Fruit fly (Drosophila melanogaster) whole organism, embryonic: Measurements from ENCODE around the gene CG13724.

Experiments used
- Ada2b ChIP-seq: fragments of 200-800 bp; sonication (Bioruptor generic); IDR thresholded peaks from 2 replicates; pipeline ENCODE4 v1.3.6; 2022; ENCODE audit warnings: missing biosample characterization, missing genetic modification characterization
- CG10267 ChIP-seq: fragments of 200-800 bp; sonication (Bioruptor generic); optimal IDR thresholded peaks from 2 replicates; lab custom pipeline; 2018; ENCODE audit warnings: missing biosample characterization, mild to moderate bottlenecking, missing genetic modification characterization, moderate library complexity
- CG14710 ChIP-seq: fragments of 200-800 bp; sonication (Bioruptor generic); optimal IDR thresholded peaks from 3 replicates; lab custom pipeline; 2019; ENCODE audit warnings: missing biosample characterization, mild to moderate bottlenecking, missing genetic modification characterization, moderate library complexity
- CG15601 ChIP-seq: fragments of 200-800 bp; sonication (Bioruptor generic); optimal IDR thresholded peaks from 3 replicates; lab custom pipeline; 2019; ENCODE audit warnings: missing biosample characterization, mild to moderate bottlenecking, missing genetic modification characterization, moderate library complexity
- CG1603 ChIP-seq: fragments of 200-800 bp; sonication (Bioruptor generic); optimal IDR thresholded peaks from 2 replicates; lab custom pipeline; 2019; ENCODE audit warnings: missing biosample characterization, mild to moderate bottlenecking, missing genetic modification characterization, moderate library complexity
- CG17829 ChIP-seq: fragments of 200-800 bp; optimal IDR thresholded peaks from 2 replicates; lab custom pipeline; 2019; ENCODE audit warnings: missing biosample characterization, mild to moderate bottlenecking, missing genetic modification characterization, moderate library complexity
- CG2120 ChIP-seq: fragments of 200-800 bp; sonication (Bioruptor generic); optimal IDR thresholded peaks from 3 replicates; lab custom pipeline; 2016; ENCODE audit warnings: missing biosample characterization, missing genetic modification characterization
- CG2712 ChIP-seq: fragments of 200-800 bp; optimal IDR thresholded peaks from 3 replicates; lab custom pipeline; 2019; ENCODE audit warnings: missing biosample characterization, mild to moderate bottlenecking, missing genetic modification characterization, moderate library complexity
- CG33213 ChIP-seq: fragments of 200-800 bp; sonication (Bioruptor generic); optimal IDR thresholded peaks from 3 replicates; lab custom pipeline; 2016; ENCODE audit warnings: missing biosample characterization, missing genetic modification characterization
- CG34422 ChIP-seq: fragments of 200-800 bp; sonication (Bioruptor generic); IDR thresholded peaks from 3 replicates; pipeline ENCODE4 v1.3.6; 2022; ENCODE audit warnings: missing biosample characterization, missing genetic modification characterization
- CG3847 ChIP-seq: fragments of 200-800 bp; sonication (Bioruptor generic); IDR thresholded peaks from 2 replicates; pipeline ENCODE4 v1.3.6; 2022; ENCODE audit warnings: missing biosample characterization, missing genetic modification characterization
- CG6254 ChIP-seq: fragments of 200-800 bp; sonication (Bioruptor generic); optimal IDR thresholded peaks from 3 replicates; lab custom pipeline; 2017; ENCODE audit warnings: mild to moderate bottlenecking, missing biosample characterization, missing genetic modification reagents, missing genetic modification characterization
- CG6272 ChIP-seq: fragments of 200-800 bp; sonication (Bioruptor generic); IDR thresholded peaks from 2 replicates; pipeline ENCODE4 v1.3.6; 2022; ENCODE audit warnings: missing biosample characterization, missing genetic modification characterization
- CG6813 ChIP-seq: fragments of 200-800 bp; sonication (Bioruptor generic); optimal IDR thresholded peaks from 2 replicates; lab custom pipeline; 2017; ENCODE audit warnings: missing biosample characterization, missing genetic modification characterization, mild to moderate bottlenecking, moderate library complexity, missing genetic modification reagents
- CG7987 ChIP-seq: fragments of 200-800 bp; sonication (Bioruptor generic); optimal IDR thresholded peaks from 2 replicates; lab custom pipeline; 2018; ENCODE audit warnings: missing biosample characterization, mild to moderate bottlenecking, missing genetic modification characterization, moderate library complexity
- CG8290 ChIP-seq, 3 experiments: fragments of 200-800 bp; sonication (Bioruptor generic); optimal IDR thresholded peaks; 2 replicates each; lab custom pipeline; 2016 to 2019; ENCODE audit warnings: missing biosample characterization in 3 of 3, missing genetic modification characterization in 3 of 3, mild to moderate bottlenecking in 2 of 3, moderate library complexity in 1 of 3
- CTCF ChIP-seq: fragments of 200-800 bp; sonication (Bioruptor generic); optimal IDR thresholded peaks from 2 replicates; lab custom pipeline; 2017; ENCODE audit warnings: missing biosample characterization, mild to moderate bottlenecking, missing genetic modification characterization, moderate library complexity
- CoRest ChIP-seq: fragments of 200-800 bp; sonication (Bioruptor generic); optimal IDR thresholded peaks from 3 replicates; lab custom pipeline; 2018; ENCODE audit warnings: missing biosample characterization, mild to moderate bottlenecking, missing genetic modification characterization, moderate library complexity
- D19A ChIP-seq: fragments of 200-800 bp; optimal IDR thresholded peaks from 3 replicates; lab custom pipeline; 2019; ENCODE audit warnings: missing biosample characterization, mild to moderate bottlenecking, missing genetic modification characterization, moderate library complexity
- Dp ChIP-seq: fragments of 200-800 bp; sonication (Bioruptor generic); optimal IDR thresholded peaks from 2 replicates; lab custom pipeline; 2018; ENCODE audit warnings: missing biosample characterization, mild to moderate bottlenecking, missing genetic modification characterization, moderate library complexity
- E2f2 ChIP-seq: fragments of 200-800 bp; sonication (Bioruptor generic); IDR thresholded peaks from 2 replicates; pipeline ENCODE4 v1.3.6; 2022; ENCODE audit warnings: missing biosample characterization, missing genetic modification characterization
- ERR ChIP-seq: fragments of 200-800 bp; sonication (Bioruptor generic); optimal IDR thresholded peaks from 2 replicates; lab custom pipeline; 2016; ENCODE audit warnings: missing biosample characterization, missing genetic modification characterization
- Elba2 ChIP-seq: fragments of 200-800 bp; sonication (Bioruptor generic); optimal IDR thresholded peaks from 3 replicates; lab custom pipeline; 2016; ENCODE audit warnings: missing biosample characterization, missing genetic modification characterization
- HmgD ChIP-seq: fragments of 200-800 bp; sonication (Bioruptor generic); optimal IDR thresholded peaks from 3 replicates; lab custom pipeline; 2016; ENCODE audit warnings: missing biosample characterization, missing genetic modification characterization
- HmgZ ChIP-seq: fragments of 200-800 bp; sonication (Bioruptor generic); optimal IDR thresholded peaks from 2 replicates; lab custom pipeline; 2018; ENCODE audit warnings: missing biosample characterization, mild to moderate bottlenecking, missing genetic modification characterization
- Hmr ChIP-seq: fragments of 200-800 bp; sonication (Bioruptor generic); optimal IDR thresholded peaks from 3 replicates; lab custom pipeline; 2017; ENCODE audit warnings: mild to moderate bottlenecking, missing biosample characterization, missing genetic modification reagents, missing genetic modification characterization
- Hr39 ChIP-seq: fragments of >200 bp; optimal IDR thresholded peaks from 2 replicates; lab custom pipeline; 2017
- Lhr ChIP-seq: fragments of 200-800 bp; sonication (Bioruptor generic); optimal IDR thresholded peaks from 3 replicates; lab custom pipeline; 2017; ENCODE audit warnings: mild to moderate bottlenecking, missing biosample characterization, missing genetic modification reagents, missing genetic modification characterization
- MESR4 ChIP-seq: fragments of 200-800 bp; sonication (Bioruptor generic); optimal IDR thresholded peaks from 2 replicates; lab custom pipeline; 2018; ENCODE audit warnings: missing biosample characterization, mild to moderate bottlenecking, missing genetic modification characterization, moderate library complexity
- Ravus ChIP-seq: fragments of 200-800 bp; sonication (Bioruptor generic); IDR thresholded peaks from 2 replicates; pipeline ENCODE4 v1.3.6; 2022; ENCODE audit warnings: missing biosample characterization, missing genetic modification characterization
- Scr ChIP-seq: fragments of 200-800 bp; sonication (Bioruptor generic); IDR thresholded peaks from 2 replicates; pipeline ENCODE4 v1.3.6; 2022; ENCODE audit warnings: missing biosample characterization, missing genetic modification characterization; ENCODE audit not compliant: partially characterized antibody
- Sin3A ChIP-seq: fragments of >200 bp; optimal IDR thresholded peaks from 2 replicates; lab custom pipeline; 2018
- Sry-δ ChIP-seq: fragments of 200-800 bp; sonication (Bioruptor generic); optimal IDR thresholded peaks from 2 replicates; lab custom pipeline; 2016; ENCODE audit warnings: missing biosample characterization, missing genetic modification characterization
- Ssrp ChIP-seq: fragments of 200-800 bp; sonication (Bioruptor generic); optimal IDR thresholded peaks from 2 replicates; lab custom pipeline; 2018; ENCODE audit warnings: missing biosample characterization, mild to moderate bottlenecking, missing genetic modification characterization, moderate library complexity
- Trl ChIP-seq, 3 experiments: fragments of >200 bp in 2 of 3; fragments of 200-800 bp in 1 of 3; sonication (Bioruptor generic) in 1 of 3; optimal IDR thresholded peaks; 2 replicates in 1 of 3; 3 replicates in 2 of 3; lab custom pipeline; 2016 to 2017; ENCODE audit warnings: missing biosample characterization in 1 of 3, missing genetic modification characterization in 1 of 3
- amos ChIP-seq: fragments of 200-800 bp; sonication (Bioruptor generic); IDR thresholded peaks from 2 replicates; pipeline ENCODE4 v1.3.6; 2022; ENCODE audit warnings: missing biosample characterization, missing genetic modification characterization; ENCODE audit not compliant: partially characterized antibody
- ap ChIP-seq: fragments of 200-800 bp; sonication (Bioruptor generic); IDR thresholded peaks from 2 replicates; pipeline ENCODE4 v1.3.6; 2022; ENCODE audit warnings: missing biosample characterization, missing genetic modification characterization
- bab2 ChIP-seq: fragments of 200-800 bp; sonication (Bioruptor generic); optimal IDR thresholded peaks from 2 replicates; lab custom pipeline; 2016; ENCODE audit warnings: missing biosample characterization, missing genetic modification characterization
- crp ChIP-seq, 2 experiments: fragments of 200-800 bp; sonication (Bioruptor generic); optimal IDR thresholded peaks; 2 replicates in 1 of 2; 3 replicates in 1 of 2; lab custom pipeline; 2017; ENCODE audit warnings: missing biosample characterization in 2 of 2, missing genetic modification characterization in 2 of 2, mild to moderate bottlenecking in 1 of 2, moderate library complexity in 1 of 2
- fd102C ChIP-seq: fragments of 200-800 bp; sonication (Bioruptor generic); optimal IDR thresholded peaks from 2 replicates; lab custom pipeline; 2018; ENCODE audit warnings: missing biosample characterization, mild to moderate bottlenecking, missing genetic modification characterization, moderate library complexity
- insv ChIP-seq, 2 experiments: fragments of 200-800 bp; sonication (Bioruptor generic); optimal IDR thresholded peaks; 3 replicates each; lab custom pipeline; 2016 to 2018; ENCODE audit warnings: missing biosample characterization in 2 of 2, missing genetic modification characterization in 2 of 2
- mam ChIP-seq: fragments of 200-800 bp; sonication (Bioruptor generic); optimal IDR thresholded peaks from 3 replicates; lab custom pipeline; 2016; ENCODE audit warnings: missing biosample characterization, missing genetic modification characterization
- nau ChIP-seq: fragments of 200-800 bp; sonication (Bioruptor generic); optimal IDR thresholded peaks from 3 replicates; lab custom pipeline; 2017; ENCODE audit warnings: missing biosample characterization, mild to moderate bottlenecking, missing genetic modification characterization, missing genetic modification reagents
- nerfin-1 ChIP-seq: fragments of 200-800 bp; sonication (Bioruptor generic); optimal IDR thresholded peaks from 3 replicates; lab custom pipeline; 2019; ENCODE audit warnings: missing biosample characterization, mild to moderate bottlenecking, missing genetic modification characterization, moderate library complexity
- nmo ChIP-seq: fragments of 200-800 bp; sonication (Bioruptor generic); optimal IDR thresholded peaks from 2 replicates; lab custom pipeline; 2018; ENCODE audit warnings: missing biosample characterization, mild to moderate bottlenecking, missing genetic modification characterization, moderate library complexity
- rib ChIP-seq: fragments of 200-800 bp; sonication (Bioruptor generic); IDR thresholded peaks from 2 replicates; pipeline ENCODE4 v1.3.6; 2022; ENCODE audit warnings: missing biosample characterization, missing genetic modification characterization
- row ChIP-seq: fragments of 200-800 bp; sonication (Bioruptor generic); IDR thresholded peaks from 3 replicates; pipeline ENCODE4 v1.3.6; 2022; ENCODE audit warnings: missing biosample characterization, missing genetic modification characterization
- sob ChIP-seq: fragments of 200-800 bp; sonication (Bioruptor generic); IDR thresholded peaks from 2 replicates; pipeline ENCODE4 v1.3.6; 2022; ENCODE audit warnings: missing biosample characterization, missing genetic modification characterization
- stwl ChIP-seq: fragments of 200-800 bp; sonication (Bioruptor generic); optimal IDR thresholded peaks from 3 replicates; lab custom pipeline; 2018; ENCODE audit warnings: missing biosample characterization, mild to moderate bottlenecking, missing genetic modification characterization, moderate library complexity
- vvl ChIP-seq: fragments of 200-800 bp; sonication (Bioruptor generic); IDR thresholded peaks from 2 replicates; pipeline ENCODE4 v1.3.6; 2022; ENCODE audit warnings: missing biosample characterization, missing genetic modification characterization

CG13724 gene

DNA sequence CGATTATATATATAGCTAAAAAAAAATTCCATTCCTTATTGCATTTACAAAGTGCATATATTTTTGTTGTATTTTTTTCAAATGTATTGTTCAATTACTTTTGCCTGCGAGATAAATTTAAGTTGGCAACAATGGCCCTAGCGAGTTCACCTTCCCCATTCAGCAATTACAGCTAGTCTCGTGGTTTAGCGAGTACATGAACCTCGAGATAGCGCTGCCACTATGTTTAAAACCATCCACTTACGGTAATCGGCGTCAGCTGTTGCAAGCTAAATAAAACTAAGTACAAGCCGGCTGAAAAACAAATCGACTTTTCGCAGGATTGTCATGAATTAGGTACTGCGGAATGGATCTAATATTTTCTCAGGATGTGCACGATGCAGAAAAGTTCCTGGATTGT lies 30.2 kb downstream of the CG13724 start (continued):
- TF ChIP-seq Dp (GFP tag; lab: Kevin White, UChicago) (peak; percentile 56), CG15601 (tag; lab: Kevin White, UChicago) (peak; percentile 52), mam (GFP tag; lab: Kevin White, UChicago) (peak; percentile 11), HmgD (GFP tag; lab: Kevin White, UChicago) (peak; percentile 63), CG2120 (GFP tag; lab: Kevin White, UChicago) (no peak), amos (GFP tag; lab: Robert Waterston, UW) (peak; percentile 47), CG17829 (tag; lab: Kevin White, UChicago) (peak; percentile 46), HmgZ (tag; lab: Kevin White, UChicago) (peak; percentile 76), CG6813 (no peak), CG3847 (peak; percentile 58), nmo (peak; percentile 48), D19A (tag; lab: Kevin White, UChicago) (peak; percentile 5), CG6254 (GFP tag; lab: Kevin White, UChicago) (no peak), CoRest (tag; lab: Kevin White, UChicago) (peak; percentile 37), CG34422 (GFP tag; lab: Robert Waterston, UW) (no peak; the same call in 2 of the 3 replicates), nau (GFP tag; lab: Kevin White, UChicago) (no peak), CG7987 (peak; percentile 5), sob (GFP tag; lab: Robert Waterston, UW) (0 out of 2 replicates have a peak, but pooled peaks have one; percentile 15), Hmr (peak; percentile 33), Hr39 (lab: Kevin White, UChicago) (no peak), fd102C (GFP tag; lab: Kevin White, UChicago) (no peak), Ada2b (GFP tag; lab: Robert Waterston, UW) (no peak), CG14710 (peak; percentile 55), vvl (GFP tag; lab: Robert Waterston, UW) (peak; percentile 60), CG6272 (no peak), rib (no peak), bab2 (GFP tag; lab: Kevin White, UChicago) (no peak), Scr (GFP tag; lab: Robert Waterston, UW) (peak; percentile 45), ap (GFP tag; lab: Robert Waterston, UW) (no peak), Ssrp (no peak), stwl (peak; percentile 95), E2f2 (GFP tag; lab: Robert Waterston, UW) (peak; percentile 59), Trl (optimal IDR thresholded peaks at IDR 0.05; lab: Kevin White, UChicago) (no peak), Trl (GFP tag; optimal IDR thresholded peaks at IDR 0.05; lab: Kevin White, UChicago) (no peak), CG10267 (tag; lab: Kevin White, UChicago) (peak; percentile 36), Lhr (GFP tag; lab: Kevin White, UChicago) (peak; percentile 76), CG2712 (tag; lab: Kevin White, UChicago) (peak; percentile 38), Ravus (GFP tag; lab: Robert Waterston, UW) (no peak), CG33213 (GFP tag; lab: Kevin White, UChicago) (peak; percentile 41), nerfin-1 (no peak), row (GFP tag; lab: Robert Waterston, UW) (peak; percentile 41; the same call in 1 of the 3 replicates), Sin3A (lab: Kevin White, UChicago) (peak; percentile 49), ERR (GFP tag; lab: Kevin White, UChicago) (no peak), MESR4 (GFP tag; lab: Kevin White, UChicago) (peak; percentile 43), CG8290 (GFP tag; optimal IDR thresholded peaks at IDR 0.05; lab: Kevin White, UChicago) (peak; percentile 51), CG8290 (tag; optimal IDR thresholded peaks at IDR 0.05; lab: Kevin White, UChicago) (peak in 1 of 2 experiments; percentile 78), Sry-δ (peak; percentile 55), insv (GFP tag; optimal IDR thresholded peaks at IDR 0.05; lab: Kevin White, UChicago) (peak in 1 of 2 experiments; percentile 26), CG1603 (tag; lab: Kevin White, UChicago) (peak; percentile 90), crp (GFP tag; optimal IDR thresholded peaks at IDR 0.05; lab: Kevin White, UChicago) (peak; percentile 89 to 97), CTCF (GFP tag; lab: Kevin White, UChicago) (peak; percentile 74), Elba2 (peak; percentile 17)
